Fruit fly (Drosophila melanogaster) whole organism, embryonic: ENCODE measurements around the gene CG43658.

Experiments
- Ada2b ChIP-seq: fragments of 200-800 bp; sonication (Bioruptor generic); IDR thresholded peaks from 2 replicates; pipeline ENCODE4 v1.3.6; 2022; ENCODE audit warnings: missing biosample characterization, missing genetic modification characterization
- Adf1 ChIP-seq: fragments of 200-800 bp; sonication (Bioruptor generic); IDR thresholded peaks from 2 replicates; pipeline ENCODE4 v1.3.6; 2022; ENCODE audit warnings: missing biosample characterization, missing genetic modification characterization
- Atf6 ChIP-seq: fragments of 200-800 bp; sonication (Bioruptor generic); IDR thresholded peaks from 2 replicates; pipeline ENCODE4 v1.3.6; 2022; ENCODE audit warnings: missing biosample characterization, missing genetic modification characterization
- Bdp1 ChIP-seq: fragments of 200-800 bp; sonication (Bioruptor generic); optimal IDR thresholded peaks from 3 replicates; lab custom pipeline; 2016; ENCODE audit warnings: missing biosample characterization, missing genetic modification characterization
- CG1024 ChIP-seq: fragments of 200-800 bp; sonication (Bioruptor generic); IDR thresholded peaks from 2 replicates; pipeline ENCODE4 v1.3.6; 2022; ENCODE audit warnings: missing biosample characterization, missing genetic modification characterization
- CG11398 ChIP-seq: fragments of 200-800 bp; sonication (Bioruptor generic); optimal IDR thresholded peaks from 2 replicates; lab custom pipeline; 2016; ENCODE audit warnings: missing biosample characterization, missing genetic modification characterization
- CG11504 ChIP-seq: fragments of 200-800 bp; sonication (Bioruptor generic); optimal IDR thresholded peaks from 3 replicates; lab custom pipeline; 2019; ENCODE audit warnings: missing biosample characterization, mild to moderate bottlenecking, missing genetic modification characterization, moderate library complexity
- CG14014 ChIP-seq: fragments of 200-800 bp; sonication (Bioruptor generic); IDR thresholded peaks from 2 replicates; pipeline ENCODE4 v1.3.6; 2022; ENCODE audit warnings: missing biosample characterization, missing genetic modification characterization
- CG1647 ChIP-seq: fragments of 200-800 bp; sonication (Bioruptor generic); optimal IDR thresholded peaks from 3 replicates; lab custom pipeline; 2016; ENCODE audit warnings: missing biosample characterization, missing genetic modification characterization
- CG17912 ChIP-seq: fragments of 200-800 bp; sonication (Bioruptor generic); optimal IDR thresholded peaks from 2 replicates; lab custom pipeline; 2018; ENCODE audit warnings: missing biosample characterization, mild to moderate bottlenecking, missing genetic modification characterization
- CG18262 ChIP-seq: fragments of 200-800 bp; optimal IDR thresholded peaks from 3 replicates; lab custom pipeline; 2019; ENCODE audit warnings: missing biosample characterization, mild to moderate bottlenecking, missing genetic modification characterization, moderate library complexity
- CG18599 ChIP-seq: fragments of 200-800 bp; sonication (Bioruptor generic); optimal IDR thresholded peaks from 3 replicates; lab custom pipeline; 2017; ENCODE audit warnings: missing biosample characterization, missing genetic modification characterization, mild to moderate bottlenecking, moderate library complexity, missing genetic modification reagents
- CG18764 ChIP-seq: fragments of 200-800 bp; sonication (Bioruptor generic); optimal IDR thresholded peaks from 3 replicates; lab custom pipeline; 2016; ENCODE audit warnings: missing biosample characterization, missing genetic modification characterization
- CG2116 ChIP-seq: fragments of 200-800 bp; sonication (Bioruptor generic); optimal IDR thresholded peaks from 3 replicates; lab custom pipeline; 2018; ENCODE audit warnings: missing biosample characterization, mild to moderate bottlenecking, missing genetic modification characterization
- CG2129 ChIP-seq: fragments of 200-800 bp; sonication (Bioruptor generic); IDR thresholded peaks from 2 replicates; pipeline ENCODE4 v1.3.6; 2022; ENCODE audit warnings: missing biosample characterization, missing genetic modification characterization; ENCODE audit not compliant: partially characterized antibody
- CG2678 ChIP-seq: fragments of 200-800 bp; sonication (Bioruptor generic); optimal IDR thresholded peaks from 3 replicates; lab custom pipeline; 2019; ENCODE audit warnings: missing biosample characterization, mild to moderate bottlenecking, missing genetic modification characterization, moderate library complexity
- CG32767 ChIP-seq: fragments of 200-800 bp; sonication (Bioruptor generic); IDR thresholded peaks from 2 replicates; pipeline ENCODE4 v1.3.6; 2022; ENCODE audit warnings: missing biosample characterization, missing genetic modification characterization
- CG3726 ChIP-seq: fragments of 200-800 bp; sonication (Bioruptor generic); IDR thresholded peaks from 3 replicates; pipeline ENCODE4, ENCODE4 v1.3.6; 2022; ENCODE audit warnings: missing biosample characterization, missing genetic modification characterization
- CG6272 ChIP-seq: fragments of 200-800 bp; sonication (Bioruptor generic); IDR thresholded peaks from 2 replicates; pipeline ENCODE4 v1.3.6; 2022; ENCODE audit warnings: missing biosample characterization, missing genetic modification characterization
- CG6791 ChIP-seq: fragments of 200-800 bp; sonication (Bioruptor generic); IDR thresholded peaks from 3 replicates; pipeline ENCODE4 v1.3.6; 2022; ENCODE audit warnings: missing biosample characterization, missing genetic modification characterization; ENCODE audit not compliant: partially characterized antibody
- CG7271 ChIP-seq: fragments of 200-800 bp; sonication (Bioruptor generic); optimal IDR thresholded peaks from 2 replicates; lab custom pipeline; 2018; ENCODE audit warnings: missing biosample characterization, mild to moderate bottlenecking, missing genetic modification characterization, moderate library complexity
- CG8089 ChIP-seq: fragments of 200-800 bp; sonication (Bioruptor generic); optimal IDR thresholded peaks from 3 replicates; lab custom pipeline; 2016; ENCODE audit warnings: missing biosample characterization, missing genetic modification characterization
- CG9215 ChIP-seq: fragments of 200-800 bp; sonication (Bioruptor generic); IDR thresholded peaks from 2 replicates; pipeline ENCODE4 v1.3.6; 2022; ENCODE audit warnings: missing biosample characterization, missing genetic modification characterization
- CTCF ChIP-seq: fragments of 200-800 bp; sonication (Bioruptor generic); optimal IDR thresholded peaks from 2 replicates; lab custom pipeline; 2017; ENCODE audit warnings: missing biosample characterization, mild to moderate bottlenecking, missing genetic modification characterization, moderate library complexity
- Doc3 ChIP-seq: fragments of 200-800 bp; sonication (Bioruptor generic); IDR thresholded peaks from 3 replicates; pipeline ENCODE4 v1.3.6; 2022; ENCODE audit warnings: missing biosample characterization, missing genetic modification characterization; ENCODE audit not compliant: partially characterized antibody
- E2f1 ChIP-seq: fragments of 200-800 bp; sonication (Bioruptor generic); IDR thresholded peaks from 2 replicates; pipeline ENCODE4 v1.3.6; 2022; ENCODE audit warnings: missing biosample characterization, missing genetic modification characterization
- E2f2 ChIP-seq: fragments of 200-800 bp; sonication (Bioruptor generic); IDR thresholded peaks from 2 replicates; pipeline ENCODE4 v1.3.6; 2022; ENCODE audit warnings: missing biosample characterization, missing genetic modification characterization
- Ets97D ChIP-seq: fragments of 200-800 bp; sonication (Bioruptor generic); optimal IDR thresholded peaks from 3 replicates; lab custom pipeline; 2016; ENCODE audit warnings: missing biosample characterization, missing genetic modification characterization
- Jarid2 ChIP-seq: fragments of 200-800 bp; sonication (Bioruptor generic); optimal IDR thresholded peaks from 3 replicates; lab custom pipeline; 2017; ENCODE audit warnings: mild to moderate bottlenecking, missing biosample characterization, missing genetic modification reagents, missing genetic modification characterization
- NFAT ChIP-seq: fragments of 200-800 bp; sonication (Bioruptor generic); IDR thresholded peaks from 2 replicates; pipeline ENCODE4 v1.3.6; 2022; ENCODE audit warnings: missing biosample characterization, missing genetic modification characterization
- Nf-YA ChIP-seq: fragments of 200-800 bp; sonication (Bioruptor generic); IDR thresholded peaks from 2 replicates; pipeline ENCODE4 v1.3.6; 2022; ENCODE audit warnings: missing biosample characterization, missing genetic modification characterization
- Nf-YB ChIP-seq: fragments of 200-800 bp; sonication (Bioruptor generic); optimal IDR thresholded peaks from 3 replicates; lab custom pipeline; 2019; ENCODE audit warnings: missing biosample characterization, mild to moderate bottlenecking, missing genetic modification characterization, moderate library complexity
- Pdp1 ChIP-seq, 2 experiments: fragments of 200-800 bp; sonication (Bioruptor generic); optimal IDR thresholded peaks; 3 replicates each; lab custom pipeline; 2016; ENCODE audit warnings: missing biosample characterization in 2 of 2, missing genetic modification characterization in 2 of 2, mild to moderate bottlenecking in 1 of 2, moderate library complexity in 1 of 2
- Poxn ChIP-seq: fragments of 200-800 bp; sonication (Bioruptor generic); IDR thresholded peaks from 2 replicates; pipeline ENCODE4 v1.3.6; 2022; ENCODE audit warnings: missing biosample characterization, missing genetic modification characterization
- Taf1 ChIP-seq: fragments of 200-800 bp; sonication (Bioruptor generic); IDR thresholded peaks from 2 replicates; pipeline ENCODE4 v1.3.6; 2022; ENCODE audit warnings: missing biosample characterization, missing genetic modification characterization
- ac ChIP-seq: fragments of 200-800 bp; sonication (Bioruptor generic); optimal IDR thresholded peaks from 3 replicates; lab custom pipeline; 2017; ENCODE audit warnings: missing biosample characterization, mild to moderate bottlenecking, missing genetic modification characterization
- br ChIP-seq: fragments of >200 bp; optimal IDR thresholded peaks from 2 replicates; lab custom pipeline; 2017
- btn ChIP-seq: fragments of 200-800 bp; sonication (Bioruptor generic); optimal IDR thresholded peaks from 2 replicates; lab custom pipeline; 2016; ENCODE audit warnings: missing biosample characterization, missing genetic modification characterization
- chinmo ChIP-seq: fragments of 200-800 bp; sonication (Bioruptor generic); IDR thresholded peaks from 4 replicates; pipeline ENCODE4 v1.3.6; 2022; ENCODE audit warnings: missing biosample characterization, missing genetic modification characterization; ENCODE audit not compliant: partially characterized antibody
- dmrt11E ChIP-seq: fragments of 200-800 bp; sonication (Bioruptor generic); optimal IDR thresholded peaks from 3 replicates; lab custom pipeline; 2018; ENCODE audit warnings: missing biosample characterization, mild to moderate bottlenecking, missing genetic modification characterization, moderate library complexity
- fu2 ChIP-seq: fragments of 200-800 bp; sonication (Bioruptor generic); optimal IDR thresholded peaks from 2 replicates; lab custom pipeline; 2016; ENCODE audit warnings: missing biosample characterization, missing genetic modification characterization
- gsb-n ChIP-seq: fragments of 200-800 bp; sonication (Bioruptor generic); optimal IDR thresholded peaks from 3 replicates; lab custom pipeline; 2018; ENCODE audit warnings: missing biosample characterization, mild to moderate bottlenecking, missing genetic modification characterization
- knrl ChIP-seq: fragments of 200-800 bp; sonication (Bioruptor generic); IDR thresholded peaks from 3 replicates; pipeline ENCODE4 v1.3.6; 2022; ENCODE audit warnings: missing biosample characterization, missing genetic modification characterization; ENCODE audit not compliant: partially characterized antibody
- nau ChIP-seq: fragments of 200-800 bp; sonication (Bioruptor generic); optimal IDR thresholded peaks from 3 replicates; lab custom pipeline; 2017; ENCODE audit warnings: missing biosample characterization, mild to moderate bottlenecking, missing genetic modification characterization, missing genetic modification reagents
- slbo ChIP-seq: fragments of 200-800 bp; sonication (Bioruptor generic); IDR thresholded peaks from 2 replicates; pipeline ENCODE4 v1.3.6; 2022; ENCODE audit warnings: missing biosample characterization, missing genetic modification characterization
- tin ChIP-seq: fragments of 200-800 bp; sonication (Bioruptor generic); optimal IDR thresholded peaks from 3 replicates; lab custom pipeline; 2016; ENCODE audit warnings: missing biosample characterization, missing genetic modification characterization
- tll ChIP-seq, 2 experiments: fragments of 200-800 bp in 1 of 2; fragments of >200 bp in 1 of 2; sonication (Bioruptor generic) in 1 of 2; optimal IDR thresholded peaks; 2 replicates each; lab custom pipeline; 2017 to 2019; ENCODE audit warnings: missing biosample characterization in 2 of 2, missing genetic modification characterization in 2 of 2, mild to moderate bottlenecking in 1 of 2, moderate library complexity in 1 of 2
- toy ChIP-seq: fragments of 200-800 bp; sonication (Bioruptor generic); IDR thresholded peaks from 2 replicates; pipeline ENCODE4 v1.3.6; 2022; ENCODE audit warnings: missing biosample characterization, missing genetic modification characterization
- unpg ChIP-seq: fragments of 200-800 bp; sonication (Bioruptor generic); optimal IDR thresholded peaks from 3 replicates; lab custom pipeline; 2018; ENCODE audit warnings: missing biosample characterization, mild to moderate bottlenecking, missing genetic modification characterization, moderate library complexity
- wdn ChIP-seq: fragments of 200-800 bp; sonication (Bioruptor generic); IDR thresholded peaks from 2 replicates; pipeline ENCODE4 v1.3.6; 2022; ENCODE audit warnings: missing biosample characterization, missing genetic modification characterization
- wek ChIP-seq: fragments of 200-800 bp; sonication (Bioruptor generic); optimal IDR thresholded peaks from 3 replicates; lab custom pipeline; 2018; ENCODE audit warnings: missing biosample characterization, mild to moderate bottlenecking, missing genetic modification characterization, moderate library complexity
- zfh2 ChIP-seq: fragments of 200-800 bp; sonication (Bioruptor generic); optimal IDR thresholded peaks from 2 replicates; lab custom pipeline; 2016; ENCODE audit warnings: missing biosample characterization, missing genetic modification characterization

CG43658 gene

dm6 chrX:17491184-17491583, 69.8 kb downstream of the CG43658 start (continued):
- TF ChIP-seq wek (GFP tag; lab: Kevin White, UChicago) (no peak), Pdp1 (GFP tag; optimal IDR thresholded peaks at IDR 0.05; lab: Kevin White, UChicago) (peak; percentile 37 to 40), Ets97D (peak; percentile 8), Adf1 (GFP tag; lab: Robert Waterston, UW) (no peak), CG6791 (GFP tag; lab: Robert Waterston, UW) (no peak), CG6272 (GFP tag; lab: Robert Waterston, UW) (no peak), CG11398 (GFP tag; lab: Kevin White, UChicago) (no peak), dmrt11E (tag; lab: Kevin White, UChicago) (peak; percentile 62), CG1024 (peak; percentile 65), Bdp1 (no peak), slbo (GFP tag; lab: Robert Waterston, UW) (peak; percentile 74), unpg (peak; percentile 71), CG18599 (peak; percentile 53), Nf-YA (GFP tag; lab: Robert Waterston, UW) (no peak), Taf1 (GFP tag; lab: Robert Waterston, UW) (no peak), CG14014 (GFP tag; lab: Robert Waterston, UW) (no peak; the same call in 1 of the 2 replicates), CTCF (GFP tag; lab: Kevin White, UChicago) (no peak), CG17912 (GFP tag; lab: Kevin White, UChicago) (no peak), Atf6 (GFP tag; lab: Robert Waterston, UW) (no peak), tin (GFP tag; lab: Kevin White, UChicago) (peak; percentile 47), CG7271 (tag; lab: Kevin White, UChicago) (peak; percentile 33), CG32767 (GFP tag; lab: Robert Waterston, UW) (0 out of 2 replicates have a peak, but pooled peaks have one; percentile 28), CG8089 (GFP tag; lab: Kevin White, UChicago) (no peak), Jarid2 (no peak), gsb-n (tag; lab: Kevin White, UChicago) (peak; percentile 24), CG2116 (no peak), CG11504 (peak; percentile 73), NFAT (peak; percentile 35; the same call in 1 of the 2 replicates), toy (GFP tag; lab: Robert Waterston, UW) (no peak), knrl (GFP tag; lab: Robert Waterston, UW) (no peak), Doc3 (GFP tag; lab: Robert Waterston, UW) (no peak), Nf-YB (GFP tag; lab: Kevin White, UChicago) (no peak), CG3726 (GFP tag; lab: Robert Waterston, UW) (0 out of 3 replicates have a peak, but pooled peaks have one; percentile 54), Poxn (GFP tag; lab: Robert Waterston, UW) (no peak), chinmo (no peak), E2f1 (GFP tag; lab: Robert Waterston, UW) (peak; percentile 68), CG18262 (tag; lab: Kevin White, UChicago) (peak; percentile 66), CG2129 (no peak), Ada2b (GFP tag; lab: Robert Waterston, UW) (peak; percentile 65), CG1647 (no peak), wdn (GFP tag; lab: Robert Waterston, UW) (0 out of 2 replicates have a peak, but pooled peaks have one; percentile 41), tll (GFP tag; optimal IDR thresholded peaks at IDR 0.05; lab: Kevin White, UChicago) (no peak), CG9215 (GFP tag; lab: Robert Waterston, UW) (0 out of 2 replicates have a peak, but pooled peaks have one; percentile 18), CG2678 (tag; lab: Kevin White, UChicago) (peak; percentile 60), br (no peak), E2f2 (GFP tag; lab: Robert Waterston, UW) (peak; percentile 34; the same call in 1 of the 2 replicates), fu2 (GFP tag; lab: Kevin White, UChicago) (no peak), ac (GFP tag; lab: Kevin White, UChicago) (no peak), btn (GFP tag; lab: Kevin White, UChicago) (no peak), zfh2 (peak; percentile 23), nau (GFP tag; lab: Kevin White, UChicago) (no peak), CG18764 (GFP tag; lab: Kevin White, UChicago) (peak; percentile 21)
